Worm (Caenorhabditis elegans): ENCODE results near the gene nhr-136.

DNA sequence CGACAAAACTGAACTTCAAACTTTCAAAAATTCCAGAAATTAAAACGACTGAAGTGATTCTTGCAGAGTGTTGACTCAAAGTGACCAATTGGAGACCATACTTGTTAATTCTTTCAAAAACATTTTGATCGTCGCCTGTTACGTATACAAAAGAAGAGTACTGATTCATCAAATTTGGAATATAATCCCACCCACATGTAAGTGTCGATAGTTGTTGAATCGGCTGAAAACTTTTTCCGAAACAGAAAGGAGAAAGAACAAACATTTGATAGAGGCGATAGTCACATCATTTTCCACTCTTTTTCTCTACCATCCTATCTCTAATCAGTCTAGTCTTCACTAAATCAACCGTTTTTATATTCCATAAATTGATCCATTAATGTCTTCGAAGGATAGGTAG lies 3.0 kb upstream of the nhr-136 start, which contains the start of gene nhr-153:
- no peak for TF ChIP-seq W03F9.2 (tag; optimal IDR thresholded peaks at IDR 0.05)
- TF ChIP-seq him-1 (tag; optimal IDR thresholded peaks at IDR 0.05), result no peak
